Worm (Caenorhabditis elegans): ENCODE measurements around the gene msp-55.

Gene msp-55

ce11 chrIV:5086243-5086960 is 30.6 kb upstream of the msp-55 start (continued):
- TF ChIP-seq C06A6.2 (GFP tag; conservative IDR thresholded peaks at IDR 0.05) (peak; percentile 37; the same call in 1 of the 2 replicates), mxl-1 (tag; optimal IDR thresholded peaks at IDR 0.05) (no peak), rcor-1 (GFP tag; IDR thresholded peaks at IDR 0.05) (no peak), aptf-3 (GFP tag; IDR thresholded peaks at IDR 0.05) (0 out of 2 replicates have a peak, but pooled peaks have one; percentile 15), Y67H2A.10 (GFP tag; conservative IDR thresholded peaks at IDR 0.05) (no peak), sptf-2 (GFP tag; optimal IDR thresholded peaks at IDR 0.05) (no peak), sea-2 (GFP tag; IDR thresholded peaks at IDR 0.05) (no peak), attf-6 (GFP tag; IDR thresholded peaks at IDR 0.05) (no peak; the same call in 1 of the 2 replicates), F52B5.7 (tag; optimal IDR thresholded peaks at IDR 0.05) (peak; percentile 3), cebp-1 (GFP tag; IDR thresholded peaks at IDR 0.05) (no peak), cebp-1 (tag; optimal IDR thresholded peaks at IDR 0.05) (peak; percentile 3), ama-1 (optimal IDR thresholded peaks at IDR 0.05) (no peak), ama-1 (GFP tag; optimal IDR thresholded peaks at IDR 0.05) (no peak), hlh-12 (tag; optimal IDR thresholded peaks at IDR 0.05) (no peak), T26A5.8 (tag; optimal IDR thresholded peaks at IDR 0.05) (no peak), xnd-1 (tag; optimal IDR thresholded peaks at IDR 0.05) (no peak), B0261.1 (tag; optimal IDR thresholded peaks at IDR 0.05) (no peak), nhr-179 (tag; optimal IDR thresholded peaks at IDR 0.05) (no peak), ztf-26 (tag; optimal IDR thresholded peaks at IDR 0.05) (no peak), egl-18 (GFP tag; IDR thresholded peaks at IDR 0.05) (no peak), lin-54 (GFP tag; optimal IDR thresholded peaks at IDR 0.05) (no peak), snpc-4 (GFP tag; optimal IDR thresholded peaks at IDR 0.05) (no peak), snpc-4 (tag; optimal IDR thresholded peaks at IDR 0.05) (peak in 2 of 4 experiments; percentile 12 to 63), madf-8 (GFP tag; conservative IDR thresholded peaks at IDR 0.05) (no peak), D2030.7 (GFP tag; IDR thresholded peaks at IDR 0.05) (no peak), mes-4 (tag; optimal IDR thresholded peaks at IDR 0.05) (no peak), ceh-91 (GFP tag; IDR thresholded peaks at IDR 0.05) (no peak), mel-28 (tag; optimal IDR thresholded peaks at IDR 0.05; ENCODE audit: borderline replicate concordance) (no peak), lag-1 (GFP tag; IDR thresholded peaks at IDR 0.05) (no peak), hrde-1 (tag; optimal IDR thresholded peaks at IDR 0.05; ENCODE audit: borderline replicate concordance) (peak; percentile 33), rec-8 (tag; optimal IDR thresholded peaks at IDR 0.05) (no peak), Y95B8A.8 (GFP tag; IDR thresholded peaks at IDR 0.05) (no peak), B0035.1 (tag; optimal IDR thresholded peaks at IDR 0.05) (no peak), C17E4.6 (GFP tag; IDR thresholded peaks at IDR 0.05) (no peak), lin-35 (GFP tag; optimal IDR thresholded peaks at IDR 0.05) (no peak), let-607 (tag; optimal IDR thresholded peaks at IDR 0.05) (no peak), aptf-2 (GFP tag; conservative IDR thresholded peaks at IDR 0.05) (no peak), Y56A3A.18 (GFP tag; IDR thresholded peaks at IDR 0.05) (peak; percentile 16; the same call in 1 of the 2 replicates), F10E7.11 (tag; optimal IDR thresholded peaks at IDR 0.05) (no peak), ztf-18 (tag; optimal IDR thresholded peaks at IDR 0.05) (no peak), nhr-27 (tag; optimal IDR thresholded peaks at IDR 0.05) (no peak), F49E8.2 (tag; optimal IDR thresholded peaks at IDR 0.05; ENCODE audit: insufficient read depth) (no peak), B0336.3 (GFP tag; IDR thresholded peaks at IDR 0.05) (no peak), ztf-28 (GFP tag; IDR thresholded peaks at IDR 0.05) (no peak), hmg-20 (GFP tag; IDR thresholded peaks at IDR 0.05) (no peak), F39B2.1 (GFP tag; IDR thresholded peaks at IDR 0.05) (no peak), F57C9.4 (tag; optimal IDR thresholded peaks at IDR 0.05) (no peak), F55B11.4 (tag; optimal IDR thresholded peaks at IDR 0.05; ENCODE audit: borderline replicate concordance, insufficient read depth) (no peak)

All from whole organism, young adult.